Worm (Caenorhabditis elegans): ENCODE data around the gene C31G12.3.

Gene C31G12.3

ce11 chrV:18224353-18224752 lies 39.3 kb downstream of the C31G12.3 start, which contains the start of gene F16H6.10:
TSS of gene F16H6.10 (minus strand) at chrV:18224453.
- TF ChIP-seq nhr-28 (tag; optimal IDR thresholded peaks at IDR 0.05) (no peak), nhr-77 (tag; optimal IDR thresholded peaks at IDR 0.05) (no peak), ceh-82 (tag; optimal IDR thresholded peaks at IDR 0.05) (no peak), ceh-16 (tag; optimal IDR thresholded peaks at IDR 0.05) (no peak), R02D3.7 (tag; optimal IDR thresholded peaks at IDR 0.05) (no peak), fkh-10 (GFP tag; optimal IDR thresholded peaks at IDR 0.05) (no peak), elt-1 (tag; optimal IDR thresholded peaks at IDR 0.05) (no peak), hmg-11 (tag; optimal IDR thresholded peaks at IDR 0.05) (no peak), zag-1 (tag; optimal IDR thresholded peaks at IDR 0.05) (no peak), elt-3 (tag; optimal IDR thresholded peaks at IDR 0.05) (no peak)
